Fruit fly (Drosophila melanogaster): Measurements from ENCODE around the gene CG31076.

DNA sequence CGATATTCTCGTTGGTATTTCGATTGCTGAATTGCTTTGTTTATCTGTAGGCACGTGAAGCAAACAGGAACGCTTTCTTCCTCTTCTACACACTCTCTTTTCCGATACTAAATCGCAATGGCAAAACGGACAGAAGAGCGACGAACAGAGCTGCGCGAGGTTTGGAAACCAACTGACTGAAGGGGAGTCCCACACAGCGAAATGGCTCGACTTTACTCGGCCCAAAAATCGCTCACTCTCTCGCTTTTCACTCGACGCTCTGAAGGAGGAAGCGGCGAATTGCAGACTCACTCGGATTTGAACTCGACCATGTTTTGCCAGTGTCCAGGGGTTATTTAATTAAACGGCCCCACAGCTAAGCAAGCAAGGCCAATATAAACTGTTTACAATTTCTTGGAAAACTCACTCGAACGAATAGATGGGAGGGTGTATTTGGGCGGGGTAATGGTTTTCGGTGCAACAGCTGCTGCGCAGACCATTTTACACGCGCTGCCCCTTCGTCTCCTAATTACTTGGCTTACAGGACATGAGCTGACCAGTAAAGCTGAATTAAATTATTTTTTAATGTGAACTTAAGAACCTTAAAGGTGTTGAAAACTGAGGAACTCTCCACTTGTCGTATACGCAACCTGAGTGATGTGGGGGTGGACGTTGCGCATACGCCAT is 31.2 kb downstream of the CG31076 start, which contains the start of gene CG6330:
- TF ChIP-seq usp (GFP tag; optimal IDR thresholded peaks at IDR 0.05), result no peak
- TF ChIP-seq pan (optimal IDR thresholded peaks at IDR 0.05), result no peak
- no peak for TF ChIP-seq CG8478 (optimal IDR thresholded peaks at IDR 0.05)
- no peak for TF ChIP-seq psq (optimal IDR thresholded peaks at IDR 0.05)
- TF ChIP-seq Dll (optimal IDR thresholded peaks at IDR 0.05), result no peak
- no peak for TF ChIP-seq EcR (GFP tag; optimal IDR thresholded peaks at IDR 0.05)

Measured in whole organism.